Worm (Caenorhabditis elegans) whole organism, L1 larva: ENCODE results near the gene srj-18.

ENCODE experiments used
- C34B4.2 ChIP-seq: sonication (generic microtip); optimal IDR thresholded peaks from 2 replicates; lab custom pipeline; 2017; ENCODE audit warnings: mild to moderate bottlenecking, missing genetic modification characterization, missing compliant biosample characterization
- F16B12.6 ChIP-seq: fragments of 150-350 bp; optimal IDR thresholded peaks from 2 replicates; lab custom pipeline; 2014; ENCODE audit warnings: missing biosample characterization, missing genetic modification characterization
- aly-2 ChIP-seq: fragments of 150-350 bp; optimal IDR thresholded peaks from 2 replicates; lab custom pipeline; 2014; ENCODE audit warnings: missing biosample characterization, missing genetic modification characterization
- ceh-63 ChIP-seq: fragments of 200-800 bp; sonication (Bioruptor generic); optimal IDR thresholded peaks from 2 replicates; lab custom pipeline; 2018; ENCODE audit warnings: mild to moderate bottlenecking, missing genetic modification characterization, missing compliant biosample characterization
- ceh-88 ChIP-seq: fragments of 200-800 bp; sonication (Bioruptor generic); IDR thresholded peaks from 2 replicates; pipeline ENCODE4 v1.3.6; 2022; ENCODE audit warnings: missing genetic modification characterization, missing compliant biosample characterization
- ceh-90 ChIP-seq: sonication (generic microtip); optimal IDR thresholded peaks from 2 replicates; lab custom pipeline; 2016; ENCODE audit warnings: missing genetic modification characterization, missing compliant biosample characterization
- dsc-1 ChIP-seq: sonication (generic microtip); optimal IDR thresholded peaks from 2 replicates; lab custom pipeline; 2016; ENCODE audit warnings: mild to moderate bottlenecking, missing genetic modification characterization, missing compliant biosample characterization
- efl-1 ChIP-seq, 4 experiments: fragments of 150-350 bp; optimal IDR thresholded peaks in 3 of 4; peaks in 1 of 4; 1 replicate in 1 of 4; 2 replicates in 3 of 4; lab custom pipeline; 2014; ENCODE audit warnings: missing biosample characterization in 2 of 4, missing genetic modification characterization in 2 of 4, missing genetic modification reagents in 2 of 4
- efl-3 ChIP-seq: fragments of 200-800 bp; sonication (Bioruptor generic); optimal IDR thresholded peaks from 2 replicates; lab custom pipeline; 2018; ENCODE audit warnings: mild to moderate bottlenecking, missing genetic modification characterization, missing compliant biosample characterization
- egl-13 ChIP-seq: sonication (generic microtip); optimal IDR thresholded peaks from 2 replicates; lab custom pipeline; 2016; ENCODE audit warnings: missing genotype, missing genetic modification reagents, missing genetic modification characterization, missing compliant biosample characterization
- elt-2 ChIP-seq: sonication (generic microtip); optimal IDR thresholded peaks from 2 replicates; lab custom pipeline; 2016; ENCODE audit warnings: missing genetic modification characterization, mild to moderate bottlenecking, inconsistent platforms, missing compliant biosample characterization, missing genetic modification reagents
- elt-3 ChIP-seq, 6 experiments: fragments of 150-350 bp in 1 of 6; sonication (generic microtip); optimal IDR thresholded peaks; 2 replicates each; lab custom pipeline; 2017 to 2018; ENCODE audit warnings: missing biosample characterization in 6 of 6, missing genetic modification characterization in 6 of 6, inconsistent platforms in 1 of 6
- ets-5 ChIP-seq: fragments of 200-800 bp; sonication (Bioruptor generic); IDR thresholded peaks from 2 replicates; pipeline ENCODE4 v1.3.6; 2022; ENCODE audit warnings: missing genetic modification characterization, missing compliant biosample characterization
- hpl-2 ChIP-seq: fragments of 150-350 bp; optimal IDR thresholded peaks from 2 replicates; lab custom pipeline; 2014; ENCODE audit warnings: missing biosample characterization, missing genetic modification reagents, missing genetic modification characterization
- lin-13 ChIP-seq: fragments of 150-350 bp; optimal IDR thresholded peaks from 2 replicates; lab custom pipeline; 2014; ENCODE audit warnings: missing biosample characterization, missing genetic modification reagents, missing genetic modification characterization
- lin-14 ChIP-seq: fragments of 200-800 bp; sonication (Bioruptor generic); optimal IDR thresholded peaks from 2 replicates; lab custom pipeline; 2018; ENCODE audit warnings: mild to moderate bottlenecking, missing genetic modification characterization, moderate library complexity, missing compliant biosample characterization
- lin-35 ChIP-seq, 2 experiments: fragments of 150-350 bp; optimal IDR thresholded peaks; 2 replicates each; lab custom pipeline; 2014; ENCODE audit warnings: missing biosample characterization in 2 of 2, missing genetic modification characterization in 2 of 2, missing genetic modification reagents in 2 of 2
- lsy-2 ChIP-seq, 2 experiments: fragments of 150-350 bp; optimal IDR thresholded peaks; 2 replicates each; lab custom pipeline; 2014; ENCODE audit warnings: missing biosample characterization in 2 of 2, missing genetic modification characterization in 2 of 2
- mef-2 ChIP-seq: fragments of 150-350 bp; optimal IDR thresholded peaks from 2 replicates; lab custom pipeline; 2014; ENCODE audit warnings: missing biosample characterization, missing genetic modification characterization
- mep-1 ChIP-seq: fragments of 150-350 bp; optimal IDR thresholded peaks from 2 replicates; lab custom pipeline; 2014; ENCODE audit warnings: missing biosample characterization, missing genetic modification characterization
- nhr-11 ChIP-seq: fragments of 150-350 bp; optimal IDR thresholded peaks from 2 replicates; lab custom pipeline; 2014; ENCODE audit warnings: missing biosample characterization, missing genetic modification characterization
- nhr-28 ChIP-seq: fragments of 150-350 bp; optimal IDR thresholded peaks from 2 replicates; lab custom pipeline; 2014; ENCODE audit warnings: missing biosample characterization, missing genetic modification characterization
- nhr-47 ChIP-seq: sonication (generic microtip); optimal IDR thresholded peaks from 2 replicates; lab custom pipeline; 2016; ENCODE audit warnings: mild to moderate bottlenecking, missing genetic modification characterization, moderate library complexity, missing compliant biosample characterization
- nhr-77 ChIP-seq: fragments of 150-350 bp; optimal IDR thresholded peaks from 2 replicates; lab custom pipeline; 2014; ENCODE audit warnings: missing biosample characterization, missing genetic modification characterization
- nhr-90 ChIP-seq: sonication (generic microtip); optimal IDR thresholded peaks from 2 replicates; lab custom pipeline; 2016; ENCODE audit warnings: mild to moderate bottlenecking, missing genetic modification characterization, missing compliant biosample characterization; ENCODE audit not compliant: poor library complexity
- skn-1 ChIP-seq: fragments of 150-350 bp; optimal IDR thresholded peaks from 2 replicates; lab custom pipeline; 2014; ENCODE audit warnings: missing biosample characterization, missing genetic modification characterization
- snpc-4 ChIP-seq: fragments of 150-350 bp; optimal IDR thresholded peaks from 2 replicates; lab custom pipeline; 2014; ENCODE audit warnings: missing biosample characterization, missing genetic modification characterization
- sox-4 ChIP-seq: sonication (generic microtip); optimal IDR thresholded peaks from 2 replicates; lab custom pipeline; 2016; ENCODE audit warnings: missing genetic modification characterization, missing compliant biosample characterization
- sup-37 ChIP-seq: fragments of 200-800 bp; sonication (Bioruptor generic); optimal IDR thresholded peaks from 2 replicates; lab custom pipeline; 2018; ENCODE audit warnings: mild to moderate bottlenecking, missing genetic modification characterization, missing compliant biosample characterization
- unc-62 ChIP-seq: fragments of 150-350 bp; optimal IDR thresholded peaks from 2 replicates; lab custom pipeline; 2014; ENCODE audit warnings: missing biosample characterization, missing genetic modification reagents, missing genetic modification characterization
- unc-86 ChIP-seq: sonication (generic microtip); optimal IDR thresholded peaks from 2 replicates; lab custom pipeline; 2016; ENCODE audit warnings: missing genetic modification characterization, missing compliant biosample characterization
- unc-98 ChIP-seq: fragments of 200-800 bp; sonication (Bioruptor generic); IDR thresholded peaks from 2 replicates; pipeline ENCODE4 v1.3.6; 2022; ENCODE audit warnings: missing genetic modification characterization, missing compliant biosample characterization
- xbp-1 ChIP-seq: sonication (generic microtip); optimal IDR thresholded peaks from 2 replicates; lab custom pipeline; 2016; ENCODE audit warnings: missing genetic modification characterization, missing compliant biosample characterization
- zag-1 ChIP-seq: fragments of 150-350 bp; optimal IDR thresholded peaks from 2 replicates; lab custom pipeline; 2014; ENCODE audit warnings: missing biosample characterization, missing genetic modification characterization
- zip-4 ChIP-seq: fragments of 200-800 bp; sonication (Bioruptor generic); optimal IDR thresholded peaks from 2 replicates; lab custom pipeline; 2018; ENCODE audit warnings: mild to moderate bottlenecking, missing genetic modification characterization, moderate library complexity, missing compliant biosample characterization

srj-18 gene

ce11 chrV:2739607-2740006 lies 34.5 kb upstream of the srj-18 start:
- TF ChIP-seq snpc-4 (tag; lab: Kevin White, UChicago) (peak; percentile 63), mef-2 (tag; lab: Kevin White, UChicago) (no peak), lsy-2 (tag; optimal IDR thresholded peaks at IDR 0.05; lab: Kevin White, UChicago) (no peak)

ce11 chrV:2740228-2740627 lies 33.9 kb upstream of the srj-18 start, which contains the start of gene srg-61:
Gene srg-61, minus strand, starts transcription at chrV:2740328.
- no peak for TF ChIP-seq dsc-1 (tag; lab: Kevin White, UChicago)
- TF ChIP-seq hpl-2 (GFP tag; lab: Kevin White, UChicago), result no peak
- no peak for TF ChIP-seq lin-13 (GFP tag; lab: Kevin White, UChicago)
- TF ChIP-seq egl-13 (tag; lab: Kevin White, UChicago), result no peak
- TF ChIP-seq ceh-90 (tag; lab: Kevin White, UChicago), result no peak
- no peak for TF ChIP-seq unc-98

ce11 chrV:2742298-2742697 lies 31.8 kb upstream of the srj-18 start, which contains the start of gene srg-62:
Gene srg-62, minus strand, starts transcription at chrV:2742398.
- TF ChIP-seq lin-14 (GFP tag; lab: Kevin White, UChicago), result no peak
- TF ChIP-seq nhr-77, result no peak
- no peak for TF ChIP-seq efl-3 (GFP tag; lab: Kevin White, UChicago)
- no peak for TF ChIP-seq dsc-1 (tag; lab: Kevin White, UChicago)
- TF ChIP-seq nhr-90 (tag; lab: Kevin White, UChicago), result no peak
- TF ChIP-seq nhr-28 (tag; lab: Kevin White, UChicago), result no peak
- no peak for TF ChIP-seq unc-98
- no peak for TF ChIP-seq mef-2 (tag; lab: Kevin White, UChicago)
- no peak for TF ChIP-seq F16B12.6 (tag; lab: Kevin White, UChicago)
- TF ChIP-seq ceh-88 (GFP tag; lab: Robert Waterston, UW), result no peak
- TF ChIP-seq lin-35 (GFP tag; optimal IDR thresholded peaks at IDR 0.05; lab: Kevin White, UChicago), result no peak
- TF ChIP-seq, all 84 proteins: peak for 0

- no peak for TF ChIP-seq sox-4 (tag; lab: Kevin White, UChicago)
- TF ChIP-seq lin-13 (GFP tag; lab: Kevin White, UChicago), result no peak
- no peak for TF ChIP-seq sup-37
- TF ChIP-seq C34B4.2 (tag; lab: Kevin White, UChicago), result no peak
- TF ChIP-seq aly-2 (tag; lab: Kevin White, UChicago), result no peak
- no peak for TF ChIP-seq mep-1 (tag; lab: Kevin White, UChicago)
- no peak for TF ChIP-seq nhr-11 (tag; lab: Kevin White, UChicago)
- no peak for TF ChIP-seq zag-1 (tag; lab: Kevin White, UChicago)
These were observed 27.7 kb upstream of the srj-18 start for ce11 chrV:2746404-2746803.

ce11 chrV:2750006-2750405 lies 24.1 kb upstream of the srj-18 start, which contains the start of gene srx-24:
Gene srx-24, minus strand, starts transcription at chrV:2750106.
- TF ChIP-seq ceh-63 (GFP tag; lab: Kevin White, UChicago) (no peak), efl-1 (optimal IDR thresholded peaks at IDR 0.05; lab: Kevin White, UChicago) (no peak), efl-1 (GFP tag; optimal IDR thresholded peaks at IDR 0.05 in 1 of 2; lab: Kevin White, UChicago) (peak in 1 of 2 experiments; percentile 7), unc-62 (GFP tag; lab: Kevin White, UChicago) (no peak), elt-2 (tag; lab: Kevin White, UChicago) (no peak), elt-3 (tag; optimal IDR thresholded peaks at IDR 0.05; lab: Kevin White, UChicago) (no peak), nhr-47 (tag; lab: Kevin White, UChicago) (no peak), xbp-1 (no peak)

- TF ChIP-seq nhr-11 (tag; lab: Kevin White, UChicago), result no peak
- no peak for TF ChIP-seq zip-4
- TF ChIP-seq ets-5 (GFP tag; lab: Robert Waterston, UW), result no peak
- no peak for TF ChIP-seq unc-86
- TF ChIP-seq skn-1 (tag; lab: Kevin White, UChicago), result no peak
- no peak for TF ChIP-seq lin-14 (GFP tag; lab: Kevin White, UChicago)
These were observed 21.1 kb upstream of the srj-18 start, which contains the start of gene srx-26 for ce11 chrV:2753007-2753406. Gene srx-26, minus strand, starts transcription at chrV:2753107.
